Worm (Caenorhabditis elegans) whole organism, L1 larva: Measurements from ENCODE around the gene F54E4.2.

Source experiments
- C04F5.9 ChIP-seq: sonication (generic microtip); optimal IDR thresholded peaks from 2 replicates; lab custom pipeline; 2016; ENCODE audit warnings: missing genetic modification characterization, missing compliant biosample characterization
- F16B12.6 ChIP-seq: fragments of 150-350 bp; optimal IDR thresholded peaks from 2 replicates; lab custom pipeline; 2014; ENCODE audit warnings: missing biosample characterization, missing genetic modification characterization
- Y116A8C.19 ChIP-seq: sonication (generic microtip); optimal IDR thresholded peaks from 2 replicates; lab custom pipeline; 2016; ENCODE audit warnings: missing compliant biosample characterization, missing genetic modification characterization, borderline replicate concordance
- aly-2 ChIP-seq: fragments of 150-350 bp; optimal IDR thresholded peaks from 2 replicates; lab custom pipeline; 2014; ENCODE audit warnings: missing biosample characterization, missing genetic modification characterization
- ama-1 ChIP-seq: fragments of 150-350 bp; optimal IDR thresholded peaks from 2 replicates; lab custom pipeline; 2014
- blmp-1 ChIP-seq: fragments of 150-350 bp; optimal IDR thresholded peaks from 2 replicates; lab custom pipeline; 2014; ENCODE audit warnings: missing biosample characterization, missing genetic modification characterization
- ceh-63 ChIP-seq: fragments of 200-800 bp; sonication (Bioruptor generic); optimal IDR thresholded peaks from 2 replicates; lab custom pipeline; 2018; ENCODE audit warnings: mild to moderate bottlenecking, missing genetic modification characterization, missing compliant biosample characterization
- ceh-8 ChIP-seq: fragments of 200-800 bp; sonication (Bioruptor generic); optimal IDR thresholded peaks from 2 replicates; lab custom pipeline; 2018; ENCODE audit warnings: mild to moderate bottlenecking, missing genetic modification characterization, moderate library complexity, missing compliant biosample characterization
- ceh-82 ChIP-seq, 3 experiments: fragments of 150-350 bp in 1 of 3; sonication (generic microtip) in 2 of 3; optimal IDR thresholded peaks; 2 replicates each; lab custom pipeline; 2014 to 2017; ENCODE audit warnings: missing biosample characterization in 3 of 3, missing genetic modification characterization in 3 of 3
- efl-1 ChIP-seq, 4 experiments: fragments of 150-350 bp; optimal IDR thresholded peaks in 3 of 4; peaks in 1 of 4; 1 replicate in 1 of 4; 2 replicates in 3 of 4; lab custom pipeline; 2014; ENCODE audit warnings: missing biosample characterization in 2 of 4, missing genetic modification characterization in 2 of 4, missing genetic modification reagents in 2 of 4
- elt-3 ChIP-seq, 6 experiments: fragments of 150-350 bp in 1 of 6; sonication (generic microtip); optimal IDR thresholded peaks; 2 replicates each; lab custom pipeline; 2017 to 2018; ENCODE audit warnings: missing biosample characterization in 6 of 6, missing genetic modification characterization in 6 of 6, inconsistent platforms in 1 of 6
- ets-5 ChIP-seq: fragments of 200-800 bp; sonication (Bioruptor generic); IDR thresholded peaks from 2 replicates; pipeline ENCODE4 v1.3.6; 2022; ENCODE audit warnings: missing genetic modification characterization, missing compliant biosample characterization
- fkh-10 ChIP-seq: sonication (generic microtip); optimal IDR thresholded peaks from 2 replicates; lab custom pipeline; 2017; ENCODE audit warnings: missing biosample characterization, missing genetic modification reagents, missing genetic modification characterization
- fkh-4 ChIP-seq: sonication (generic microtip); optimal IDR thresholded peaks from 2 replicates; lab custom pipeline; 2016; ENCODE audit warnings: missing compliant biosample characterization, missing genetic modification characterization, borderline replicate concordance
- fkh-8 ChIP-seq: sonication (generic microtip); optimal IDR thresholded peaks from 2 replicates; lab custom pipeline; 2016; ENCODE audit warnings: mild to moderate bottlenecking, missing genetic modification characterization, missing compliant biosample characterization
- grh-1 ChIP-seq: fragments of 200-800 bp; sonication (Bioruptor generic); IDR thresholded peaks from 2 replicates; pipeline ENCODE4 v1.3.6; 2022; ENCODE audit warnings: missing genetic modification reagents, missing genetic modification characterization, missing compliant biosample characterization
- hlh-17 ChIP-seq: fragments of 200-800 bp; sonication (Bioruptor generic); optimal IDR thresholded peaks from 2 replicates; lab custom pipeline; 2018; ENCODE audit warnings: missing genetic modification characterization, mild to moderate bottlenecking, missing compliant biosample characterization, moderate library complexity, borderline replicate concordance
- isw-1 ChIP-seq: fragments of 200-800 bp; sonication (Bioruptor generic); IDR thresholded peaks from 2 replicates; pipeline ENCODE4 v1.3.6; 2022; ENCODE audit warnings: missing genetic modification characterization, missing compliant biosample characterization
- jun-1 ChIP-seq: fragments of 150-350 bp; optimal IDR thresholded peaks from 2 replicates; lab custom pipeline; 2014; ENCODE audit warnings: missing biosample characterization, missing genetic modification reagents, missing genetic modification characterization
- lin-14 ChIP-seq: fragments of 200-800 bp; sonication (Bioruptor generic); optimal IDR thresholded peaks from 2 replicates; lab custom pipeline; 2018; ENCODE audit warnings: mild to moderate bottlenecking, missing genetic modification characterization, moderate library complexity, missing compliant biosample characterization
- lin-15B ChIP-seq: fragments of 150-350 bp; sonication (generic microtip); optimal IDR thresholded peaks from 3 replicates; lab custom pipeline; 2014; ENCODE audit warnings: missing biosample characterization, missing genetic modification characterization
- lin-39 ChIP-seq: fragments of 150-350 bp; optimal IDR thresholded peaks from 2 replicates; lab custom pipeline; 2014; ENCODE audit warnings: missing biosample characterization, missing genetic modification reagents, missing genetic modification characterization
- lsy-2 ChIP-seq, 2 experiments: fragments of 150-350 bp; optimal IDR thresholded peaks; 2 replicates each; lab custom pipeline; 2014; ENCODE audit warnings: missing biosample characterization in 2 of 2, missing genetic modification characterization in 2 of 2
- mab-9 ChIP-seq: fragments of 200-800 bp; sonication (Bioruptor generic); IDR thresholded peaks from 2 replicates; pipeline ENCODE4 v1.3.6; 2022; ENCODE audit warnings: missing genetic modification reagents, missing genetic modification characterization, missing compliant biosample characterization
- nhr-11 ChIP-seq: fragments of 150-350 bp; optimal IDR thresholded peaks from 2 replicates; lab custom pipeline; 2014; ENCODE audit warnings: missing biosample characterization, missing genetic modification characterization
- nhr-19 ChIP-seq: fragments of 200-800 bp; sonication (Bioruptor generic); conservative IDR thresholded peaks from 2 replicates; pipeline ENCODE4 v1.3.6; 2022; ENCODE audit warnings: missing genetic modification characterization, missing compliant biosample characterization
- nhr-20 ChIP-seq: sonication (generic microtip); optimal IDR thresholded peaks from 2 replicates; lab custom pipeline; 2016; ENCODE audit warnings: mild to moderate bottlenecking, missing genetic modification characterization, missing compliant biosample characterization
- nhr-237 ChIP-seq: fragments of 150-350 bp; optimal IDR thresholded peaks from 2 replicates; lab custom pipeline; 2014; ENCODE audit warnings: missing biosample characterization, missing genetic modification characterization
- nhr-71 ChIP-seq: sonication (generic microtip); optimal IDR thresholded peaks from 2 replicates; lab custom pipeline; 2016; ENCODE audit warnings: mild to moderate bottlenecking, missing genetic modification characterization, moderate library complexity, missing compliant biosample characterization
- nhr-77 ChIP-seq: fragments of 150-350 bp; optimal IDR thresholded peaks from 2 replicates; lab custom pipeline; 2014; ENCODE audit warnings: missing biosample characterization, missing genetic modification characterization
- nhr-85 ChIP-seq: sonication (generic microtip); peaks from one replicate; lab custom pipeline; 2016; ENCODE audit warnings: missing genetic modification characterization, inconsistent platforms, missing compliant biosample characterization
- pag-3 ChIP-seq: sonication (generic microtip); optimal IDR thresholded peaks from 2 replicates; lab custom pipeline; 2017; ENCODE audit warnings: missing genetic modification characterization, mild to moderate bottlenecking, missing compliant biosample characterization, antibody characterized with exemption, borderline replicate concordance; ENCODE audit not compliant: insufficient read depth
- pqm-1 ChIP-seq: sonication (generic microtip); optimal IDR thresholded peaks from 3 replicates; lab custom pipeline; 2017; ENCODE audit warnings: missing biosample characterization, missing genetic modification characterization
- snpc-4 ChIP-seq: fragments of 150-350 bp; optimal IDR thresholded peaks from 2 replicates; lab custom pipeline; 2014; ENCODE audit warnings: missing biosample characterization, missing genetic modification characterization
- sox-4 ChIP-seq: sonication (generic microtip); optimal IDR thresholded peaks from 2 replicates; lab custom pipeline; 2016; ENCODE audit warnings: missing genetic modification characterization, missing compliant biosample characterization
- swsn-7 ChIP-seq: sonication (generic microtip); optimal IDR thresholded peaks from 2 replicates; lab custom pipeline; 2016; ENCODE audit warnings: missing genetic modification characterization, missing compliant biosample characterization
- tbx-2 ChIP-seq: sonication (generic microtip); optimal IDR thresholded peaks from 2 replicates; lab custom pipeline; 2016; ENCODE audit warnings: missing genetic modification characterization, missing compliant biosample characterization
- unc-130 ChIP-seq: fragments of 150-350 bp; optimal IDR thresholded peaks from 2 replicates; lab custom pipeline; 2017; ENCODE audit warnings: missing biosample characterization, missing genetic modification characterization, inconsistent platforms
- unc-30 ChIP-seq: sonication (generic microtip); optimal IDR thresholded peaks from 2 replicates; lab custom pipeline; 2017; ENCODE audit warnings: missing biosample characterization, missing genetic modification characterization
- unc-86 ChIP-seq: sonication (generic microtip); optimal IDR thresholded peaks from 2 replicates; lab custom pipeline; 2016; ENCODE audit warnings: missing genetic modification characterization, missing compliant biosample characterization
- vab-15 ChIP-seq: sonication (generic microtip); optimal IDR thresholded peaks from 2 replicates; lab custom pipeline; 2017; ENCODE audit warnings: missing genotype, mild to moderate bottlenecking, missing genetic modification characterization, missing compliant biosample characterization
- zag-1 ChIP-seq: fragments of 150-350 bp; optimal IDR thresholded peaks from 2 replicates; lab custom pipeline; 2014; ENCODE audit warnings: missing biosample characterization, missing genetic modification characterization
- ztf-11 ChIP-seq, 2 experiments: sonication (generic microtip); optimal IDR thresholded peaks; 2 replicates each; lab custom pipeline; 2016 to 2017; ENCODE audit warnings: missing genetic modification characterization in 2 of 2, missing biosample characterization in 1 of 2, missing compliant biosample characterization in 1 of 2

F54E4.2 gene

ce11 chrX:14636712-14637111 lies 8.0 kb upstream of the F54E4.2 start (continued):
- TF ChIP-seq lin-14 (GFP tag; lab: Kevin White, UChicago) (peak; percentile 86), tbx-2 (tag; lab: Kevin White, UChicago) (no peak), lsy-2 (tag; optimal IDR thresholded peaks at IDR 0.05; lab: Kevin White, UChicago) (peak in 1 of 2 experiments; percentile 34), hlh-17 (no peak), ama-1 (no peak), lin-39 (tag; lab: Kevin White, UChicago) (no peak), nhr-19 (GFP tag; lab: Robert Waterston, UW) (peak; percentile 37; the same call in 1 of the 2 replicates), vab-15 (tag; lab: Kevin White, UChicago) (no peak), nhr-237 (no peak), aly-2 (tag; lab: Kevin White, UChicago) (no peak), sox-4 (no peak), unc-130 (tag; lab: Kevin White, UChicago) (no peak), F16B12.6 (tag; lab: Kevin White, UChicago) (no peak), Y116A8C.19 (no peak), unc-86 (tag; lab: Kevin White, UChicago) (no peak), isw-1 (peak; percentile 37; the same call in 1 of the 2 replicates), ceh-8 (GFP tag; lab: Kevin White, UChicago) (peak; percentile 25), jun-1 (tag; lab: Kevin White, UChicago) (no peak), lin-15B (tag; lab: Kevin White, UChicago) (no peak), mab-9 (GFP tag; lab: Robert Waterston, UW) (no peak), nhr-71 (peak; percentile 18), C04F5.9 (no peak), fkh-4 (tag; lab: Kevin White, UChicago) (no peak), fkh-10 (GFP tag; lab: Kevin White, UChicago) (peak; percentile 40), nhr-11 (tag; lab: Kevin White, UChicago) (no peak), pqm-1 (tag; lab: Kevin White, UChicago) (no peak), ets-5 (GFP tag; lab: Robert Waterston, UW) (no peak), zag-1 (tag; lab: Kevin White, UChicago) (no peak), unc-30 (tag; lab: Kevin White, UChicago) (no peak), ztf-11 (tag; optimal IDR thresholded peaks at IDR 0.05; lab: Kevin White, UChicago) (no peak), nhr-20 (tag; lab: Kevin White, UChicago) (no peak), elt-3 (tag; optimal IDR thresholded peaks at IDR 0.05; lab: Kevin White, UChicago) (no peak), swsn-7 (no peak), ceh-63 (GFP tag; lab: Kevin White, UChicago) (no peak), nhr-85 (no peak), nhr-77 (no peak), grh-1 (no peak), pag-3 (no peak), ceh-82 (tag; optimal IDR thresholded peaks at IDR 0.05; lab: Kevin White, UChicago) (peak in 2 of 3 experiments; percentile 55 to 60), blmp-1 (tag; lab: Kevin White, UChicago) (no peak)

- TF ChIP-seq snpc-4 (tag; lab: Kevin White, UChicago) (no peak), grh-1 (no peak)
Measured at ce11 chrX:14636157-14636556, 7.4 kb upstream of the F54E4.2 start, which contains the start of gene F54E4.3. Gene F54E4.3, minus strand, starts transcription at chrX:14636421.

- TF ChIP-seq fkh-8 (tag; lab: Kevin White, UChicago), result peak; percentile 1
- TF ChIP-seq lin-14 (GFP tag; lab: Kevin White, UChicago), result peak; percentile 38
- no peak for TF ChIP-seq efl-1 (optimal IDR thresholded peaks at IDR 0.05; lab: Kevin White, UChicago)
- TF ChIP-seq efl-1 (GFP tag; optimal IDR thresholded peaks at IDR 0.05 in 1 of 2; lab: Kevin White, UChicago), result peak in 1 of 2 experiments; percentile 20
- TF ChIP-seq hlh-17, result no peak
Measured at ce11 chrX:14633679-14634078, 5.0 kb upstream of the F54E4.2 start.
